Worm (Caenorhabditis elegans): ENCODE measurements around the gene F53H1.3.

Gene F53H1.3

DNA sequence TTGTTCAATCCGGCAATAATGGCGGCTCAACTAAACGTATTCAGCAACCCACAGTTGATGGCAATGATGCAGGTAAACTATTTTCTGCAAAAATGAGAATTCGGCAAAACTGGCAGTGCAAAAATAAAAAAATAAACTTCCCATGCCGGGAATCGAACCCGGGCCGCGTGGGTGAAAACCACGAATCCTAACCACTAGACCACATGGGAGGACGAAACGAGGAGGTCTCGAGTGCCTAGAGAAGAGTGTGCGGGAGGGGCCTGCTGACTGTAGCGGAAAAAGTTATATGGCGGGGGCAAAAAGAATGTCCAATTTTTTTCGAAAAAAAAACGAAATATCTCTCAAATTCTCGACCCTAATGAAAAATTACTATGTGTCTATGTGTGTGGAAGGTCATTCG, 59.1 kb downstream of the F53H1.3 start:
- TF ChIP-seq mab-5 (tag; optimal IDR thresholded peaks at IDR 0.05) = no peak
- peak; percentile 81 for TF ChIP-seq M03D4.4 (tag; optimal IDR thresholded peaks at IDR 0.05)
- no peak for TF ChIP-seq pha-4 (tag; optimal IDR thresholded peaks at IDR 0.05)
- TF ChIP-seq ces-1 (GFP tag; optimal IDR thresholded peaks at IDR 0.05) = peak; percentile 7
- peak; percentile 91 for TF ChIP-seq sptf-1 (tag; optimal IDR thresholded peaks at IDR 0.05)
- peak; percentile 75 for TF ChIP-seq drap-1 (GFP tag; optimal IDR thresholded peaks at IDR 0.05)
- peak; percentile 54 for TF ChIP-seq unc-120 (tag; optimal IDR thresholded peaks at IDR 0.05; ENCODE audit: poor library complexity, severe bottlenecking)
- TF ChIP-seq ceh-83 (GFP tag; optimal IDR thresholded peaks at IDR 0.05) = peak; percentile 82
- no peak for TF ChIP-seq unc-39 (tag; optimal IDR thresholded peaks at IDR 0.05)
- peak; percentile 82 for TF ChIP-seq mls-2 (tag; optimal IDR thresholded peaks at IDR 0.05)
- no peak for TF ChIP-seq nhr-76 (tag; optimal IDR thresholded peaks at IDR 0.05)
- TF ChIP-seq blmp-1 (tag; optimal IDR thresholded peaks at IDR 0.05) = no peak
- no peak for TF ChIP-seq nhr-28 (tag; optimal IDR thresholded peaks at IDR 0.05)
- TF ChIP-seq bed-3 (GFP tag; optimal IDR thresholded peaks at IDR 0.05) = peak; percentile 58
- TF ChIP-seq lin-32 (GFP tag; optimal IDR thresholded peaks at IDR 0.05) = peak; percentile 61
- no peak for TF ChIP-seq nhr-2 (tag; optimal IDR thresholded peaks at IDR 0.05)
- no peak for TF ChIP-seq elt-1 (tag; optimal IDR thresholded peaks at IDR 0.05; ENCODE audit: borderline replicate concordance, insufficient read depth)
- TF ChIP-seq mep-1 (tag; optimal IDR thresholded peaks at IDR 0.05) = no peak
- peak; percentile 65 for TF ChIP-seq ceh-43 (GFP tag; optimal IDR thresholded peaks at IDR 0.05)
- TF ChIP-seq ceh-39 (tag; optimal IDR thresholded peaks at IDR 0.05) = no peak
- TF ChIP-seq unc-62 (GFP tag; optimal IDR thresholded peaks at IDR 0.05) = no peak
- TF ChIP-seq elt-3 (tag; optimal IDR thresholded peaks at IDR 0.05) = no peak
- TF ChIP-seq ham-2 (GFP tag; optimal IDR thresholded peaks at IDR 0.05) = peak; percentile 31
- TF ChIP-seq lin-13 (tag; optimal IDR thresholded peaks at IDR 0.05) = peak; percentile 3
- TF ChIP-seq lsy-2 (tag; optimal IDR thresholded peaks at IDR 0.05) = no peak
- peak; percentile 67 for TF ChIP-seq flh-1 (GFP tag; optimal IDR thresholded peaks at IDR 0.05)
- no peak for TF ChIP-seq ztf-11 (tag; optimal IDR thresholded peaks at IDR 0.05)
- no peak for TF ChIP-seq tbx-8 (GFP tag; optimal IDR thresholded peaks at IDR 0.05)
- no peak for TF ChIP-seq nhr-237 (tag; optimal IDR thresholded peaks at IDR 0.05)
- no peak for TF ChIP-seq snpc-4 (tag; optimal IDR thresholded peaks at IDR 0.05)
- no peak for TF ChIP-seq zip-8 (tag; optimal IDR thresholded peaks at IDR 0.05)
- no peak for TF ChIP-seq nhr-12 (tag; optimal IDR thresholded peaks at IDR 0.05)
- peak; percentile 70 for TF ChIP-seq sem-2 (GFP tag; optimal IDR thresholded peaks at IDR 0.05)
- TF ChIP-seq hlh-1 (tag; optimal IDR thresholded peaks at IDR 0.05) = no peak
- TF ChIP-seq cnd-1 (tag; optimal IDR thresholded peaks at IDR 0.05) = peak; percentile 81
